Worm (Caenorhabditis elegans) whole organism, L1 larva: ENCODE results near the gene F32A11.1.

Source experiments
- C04F5.9 ChIP-seq: sonication (generic microtip); optimal IDR thresholded peaks from 2 replicates; lab custom pipeline; 2016; ENCODE audit warnings: missing genetic modification characterization, missing compliant biosample characterization
- C34B4.2 ChIP-seq: sonication (generic microtip); optimal IDR thresholded peaks from 2 replicates; lab custom pipeline; 2017; ENCODE audit warnings: mild to moderate bottlenecking, missing genetic modification characterization, missing compliant biosample characterization
- F16B12.6 ChIP-seq: fragments of 150-350 bp; optimal IDR thresholded peaks from 2 replicates; lab custom pipeline; 2014; ENCODE audit warnings: missing biosample characterization, missing genetic modification characterization
- aha-1 ChIP-seq: fragments of 150-350 bp; optimal IDR thresholded peaks from 2 replicates; lab custom pipeline; 2014; ENCODE audit warnings: missing biosample characterization, missing genetic modification characterization
- ama-1 ChIP-seq: fragments of 150-350 bp; optimal IDR thresholded peaks from 2 replicates; lab custom pipeline; 2014
- ceh-63 ChIP-seq: fragments of 200-800 bp; sonication (Bioruptor generic); optimal IDR thresholded peaks from 2 replicates; lab custom pipeline; 2018; ENCODE audit warnings: mild to moderate bottlenecking, missing genetic modification characterization, missing compliant biosample characterization
- ceh-8 ChIP-seq: fragments of 200-800 bp; sonication (Bioruptor generic); optimal IDR thresholded peaks from 2 replicates; lab custom pipeline; 2018; ENCODE audit warnings: mild to moderate bottlenecking, missing genetic modification characterization, moderate library complexity, missing compliant biosample characterization
- ceh-88 ChIP-seq: fragments of 200-800 bp; sonication (Bioruptor generic); IDR thresholded peaks from 2 replicates; pipeline ENCODE4 v1.3.6; 2022; ENCODE audit warnings: missing genetic modification characterization, missing compliant biosample characterization
- ceh-90 ChIP-seq: sonication (generic microtip); optimal IDR thresholded peaks from 2 replicates; lab custom pipeline; 2016; ENCODE audit warnings: missing genetic modification characterization, missing compliant biosample characterization
- ces-1 ChIP-seq: fragments of 150-350 bp; optimal IDR thresholded peaks from 2 replicates; lab custom pipeline; 2014; ENCODE audit warnings: missing biosample characterization, missing genetic modification reagents, missing genetic modification characterization
- dpl-1 ChIP-seq, 3 experiments: fragments of 150-350 bp in 2 of 3; sonication (generic microtip) in 1 of 3; optimal IDR thresholded peaks; 2 replicates each; lab custom pipeline; 2014 to 2017; ENCODE audit warnings: missing biosample characterization in 3 of 3, missing genetic modification characterization in 3 of 3, missing genetic modification reagents in 3 of 3
- efl-1 ChIP-seq, 4 experiments: fragments of 150-350 bp; optimal IDR thresholded peaks in 3 of 4; peaks in 1 of 4; 1 replicate in 1 of 4; 2 replicates in 3 of 4; lab custom pipeline; 2014; ENCODE audit warnings: missing biosample characterization in 2 of 4, missing genetic modification characterization in 2 of 4, missing genetic modification reagents in 2 of 4
- egl-27 ChIP-seq, 2 experiments: fragments of 150-350 bp in 1 of 2; sonication (generic microtip); optimal IDR thresholded peaks; 3 replicates each; lab custom pipeline; 2017 to 2018; ENCODE audit warnings: missing biosample characterization in 2 of 2, missing genetic modification characterization in 2 of 2, missing genetic modification reagents in 2 of 2
- elt-2 ChIP-seq: sonication (generic microtip); optimal IDR thresholded peaks from 2 replicates; lab custom pipeline; 2016; ENCODE audit warnings: missing genetic modification characterization, mild to moderate bottlenecking, inconsistent platforms, missing compliant biosample characterization, missing genetic modification reagents
- ets-5 ChIP-seq: fragments of 200-800 bp; sonication (Bioruptor generic); IDR thresholded peaks from 2 replicates; pipeline ENCODE4 v1.3.6; 2022; ENCODE audit warnings: missing genetic modification characterization, missing compliant biosample characterization
- grh-1 ChIP-seq: fragments of 200-800 bp; sonication (Bioruptor generic); IDR thresholded peaks from 2 replicates; pipeline ENCODE4 v1.3.6; 2022; ENCODE audit warnings: missing genetic modification reagents, missing genetic modification characterization, missing compliant biosample characterization
- hlh-17 ChIP-seq: fragments of 200-800 bp; sonication (Bioruptor generic); optimal IDR thresholded peaks from 2 replicates; lab custom pipeline; 2018; ENCODE audit warnings: missing genetic modification characterization, mild to moderate bottlenecking, missing compliant biosample characterization, moderate library complexity, borderline replicate concordance
- jun-1 ChIP-seq: fragments of 150-350 bp; optimal IDR thresholded peaks from 2 replicates; lab custom pipeline; 2014; ENCODE audit warnings: missing biosample characterization, missing genetic modification reagents, missing genetic modification characterization
- lin-13 ChIP-seq: fragments of 150-350 bp; optimal IDR thresholded peaks from 2 replicates; lab custom pipeline; 2014; ENCODE audit warnings: missing biosample characterization, missing genetic modification reagents, missing genetic modification characterization
- lin-14 ChIP-seq: fragments of 200-800 bp; sonication (Bioruptor generic); optimal IDR thresholded peaks from 2 replicates; lab custom pipeline; 2018; ENCODE audit warnings: mild to moderate bottlenecking, missing genetic modification characterization, moderate library complexity, missing compliant biosample characterization
- lin-15B ChIP-seq: fragments of 150-350 bp; sonication (generic microtip); optimal IDR thresholded peaks from 3 replicates; lab custom pipeline; 2014; ENCODE audit warnings: missing biosample characterization, missing genetic modification characterization
- lin-39 ChIP-seq: fragments of 150-350 bp; optimal IDR thresholded peaks from 2 replicates; lab custom pipeline; 2014; ENCODE audit warnings: missing biosample characterization, missing genetic modification reagents, missing genetic modification characterization
- lir-3 ChIP-seq: sonication (generic microtip); optimal IDR thresholded peaks from 2 replicates; lab custom pipeline; 2016; ENCODE audit warnings: mild to moderate bottlenecking, missing genetic modification characterization, moderate library complexity, missing compliant biosample characterization; ENCODE audit not compliant: poor library complexity
- lsy-2 ChIP-seq, 2 experiments: fragments of 150-350 bp; optimal IDR thresholded peaks; 2 replicates each; lab custom pipeline; 2014; ENCODE audit warnings: missing biosample characterization in 2 of 2, missing genetic modification characterization in 2 of 2
- mab-9 ChIP-seq: fragments of 200-800 bp; sonication (Bioruptor generic); IDR thresholded peaks from 2 replicates; pipeline ENCODE4 v1.3.6; 2022; ENCODE audit warnings: missing genetic modification reagents, missing genetic modification characterization, missing compliant biosample characterization
- mdl-1 ChIP-seq, 2 experiments: fragments of 150-350 bp; optimal IDR thresholded peaks; 2 replicates each; lab custom pipeline; 2014 to 2017; ENCODE audit warnings: missing biosample characterization in 2 of 2, missing genetic modification characterization in 2 of 2, inconsistent platforms in 1 of 2
- mef-2 ChIP-seq: fragments of 150-350 bp; optimal IDR thresholded peaks from 2 replicates; lab custom pipeline; 2014; ENCODE audit warnings: missing biosample characterization, missing genetic modification characterization
- mep-1 ChIP-seq: fragments of 150-350 bp; optimal IDR thresholded peaks from 2 replicates; lab custom pipeline; 2014; ENCODE audit warnings: missing biosample characterization, missing genetic modification characterization
- nhr-28 ChIP-seq: fragments of 150-350 bp; optimal IDR thresholded peaks from 2 replicates; lab custom pipeline; 2014; ENCODE audit warnings: missing biosample characterization, missing genetic modification characterization
- nhr-71 ChIP-seq: sonication (generic microtip); optimal IDR thresholded peaks from 2 replicates; lab custom pipeline; 2016; ENCODE audit warnings: mild to moderate bottlenecking, missing genetic modification characterization, moderate library complexity, missing compliant biosample characterization
- nhr-77 ChIP-seq: fragments of 150-350 bp; optimal IDR thresholded peaks from 2 replicates; lab custom pipeline; 2014; ENCODE audit warnings: missing biosample characterization, missing genetic modification characterization
- nhr-84 ChIP-seq: sonication (generic microtip); optimal IDR thresholded peaks from 2 replicates; lab custom pipeline; 2017; ENCODE audit warnings: missing biosample characterization, missing genetic modification characterization
- nhr-90 ChIP-seq: sonication (generic microtip); optimal IDR thresholded peaks from 2 replicates; lab custom pipeline; 2016; ENCODE audit warnings: mild to moderate bottlenecking, missing genetic modification characterization, missing compliant biosample characterization; ENCODE audit not compliant: poor library complexity
- pag-3 ChIP-seq: sonication (generic microtip); optimal IDR thresholded peaks from 2 replicates; lab custom pipeline; 2017; ENCODE audit warnings: missing genetic modification characterization, mild to moderate bottlenecking, missing compliant biosample characterization, antibody characterized with exemption, borderline replicate concordance; ENCODE audit not compliant: insufficient read depth
- pax-3 ChIP-seq: fragments of 200-800 bp; sonication (Bioruptor generic); optimal IDR thresholded peaks from 2 replicates; lab custom pipeline; 2018; ENCODE audit warnings: mild to moderate bottlenecking, missing genetic modification characterization, moderate library complexity, missing compliant biosample characterization
- pqm-1 ChIP-seq: sonication (generic microtip); optimal IDR thresholded peaks from 3 replicates; lab custom pipeline; 2017; ENCODE audit warnings: missing biosample characterization, missing genetic modification characterization
- rnt-1 ChIP-seq: sonication (generic microtip); optimal IDR thresholded peaks from 2 replicates; lab custom pipeline; 2016; ENCODE audit warnings: mild to moderate bottlenecking, missing genetic modification characterization, moderate library complexity, missing compliant biosample characterization
- sox-4 ChIP-seq: sonication (generic microtip); optimal IDR thresholded peaks from 2 replicates; lab custom pipeline; 2016; ENCODE audit warnings: missing genetic modification characterization, missing compliant biosample characterization
- sup-37 ChIP-seq: fragments of 200-800 bp; sonication (Bioruptor generic); optimal IDR thresholded peaks from 2 replicates; lab custom pipeline; 2018; ENCODE audit warnings: mild to moderate bottlenecking, missing genetic modification characterization, missing compliant biosample characterization
- tbx-2 ChIP-seq: sonication (generic microtip); optimal IDR thresholded peaks from 2 replicates; lab custom pipeline; 2016; ENCODE audit warnings: missing genetic modification characterization, missing compliant biosample characterization
- unc-30 ChIP-seq: sonication (generic microtip); optimal IDR thresholded peaks from 2 replicates; lab custom pipeline; 2017; ENCODE audit warnings: missing biosample characterization, missing genetic modification characterization
- unc-98 ChIP-seq: fragments of 200-800 bp; sonication (Bioruptor generic); IDR thresholded peaks from 2 replicates; pipeline ENCODE4 v1.3.6; 2022; ENCODE audit warnings: missing genetic modification characterization, missing compliant biosample characterization
- xbp-1 ChIP-seq: sonication (generic microtip); optimal IDR thresholded peaks from 2 replicates; lab custom pipeline; 2016; ENCODE audit warnings: missing genetic modification characterization, missing compliant biosample characterization
- ztf-11 ChIP-seq, 2 experiments: sonication (generic microtip); optimal IDR thresholded peaks; 2 replicates each; lab custom pipeline; 2016 to 2017; ENCODE audit warnings: missing genetic modification characterization in 2 of 2, missing biosample characterization in 1 of 2, missing compliant biosample characterization in 1 of 2
- ztf-4 ChIP-seq: fragments of 150-350 bp; optimal IDR thresholded peaks from 2 replicates; lab custom pipeline; 2014; ENCODE audit warnings: missing biosample characterization, missing genetic modification characterization

The F32A11.1 gene

ce11 chrII:13196689-13197280, 39.7 kb downstream of the F32A11.1 start (continued):
- TF ChIP-seq nhr-28 (tag; lab: Kevin White, UChicago): no peak
- no peak for TF ChIP-seq mdl-1 (tag; optimal IDR thresholded peaks at IDR 0.05; lab: Kevin White, UChicago)
- no peak for TF ChIP-seq lsy-2 (tag; optimal IDR thresholded peaks at IDR 0.05; lab: Kevin White, UChicago)
- peak; percentile 26 to 49 for TF ChIP-seq efl-1 (optimal IDR thresholded peaks at IDR 0.05; lab: Kevin White, UChicago)
- TF ChIP-seq efl-1 (GFP tag; optimal IDR thresholded peaks at IDR 0.05 in 1 of 2; lab: Kevin White, UChicago): peak; percentile 6 to 93
- peak in 1 of 3 experiments; percentile 28 for TF ChIP-seq dpl-1 (GFP tag; optimal IDR thresholded peaks at IDR 0.05; lab: Kevin White, UChicago)
- TF ChIP-seq pqm-1 (tag; lab: Kevin White, UChicago): no peak
- TF ChIP-seq jun-1 (tag; lab: Kevin White, UChicago): peak; percentile 8

- TF ChIP-seq nhr-71 (tag; lab: Kevin White, UChicago): no peak
- TF ChIP-seq efl-1 (optimal IDR thresholded peaks at IDR 0.05; lab: Kevin White, UChicago): peak in 1 of 2 experiments; percentile 8
- no peak for TF ChIP-seq efl-1 (GFP tag; optimal IDR thresholded peaks at IDR 0.05 in 1 of 2; lab: Kevin White, UChicago)
Measured at ce11 chrII:13198845-13199244, 41.7 kb downstream of the F32A11.1 start.

- peak; percentile 59 for TF ChIP-seq lin-15B (tag; lab: Kevin White, UChicago)
- no peak for TF ChIP-seq pag-3 (tag; lab: Kevin White, UChicago)
- peak; percentile 70 for TF ChIP-seq nhr-77 (tag; lab: Kevin White, UChicago)
- peak; percentile 68; the same call in 1 of the 2 replicates for TF ChIP-seq mab-9 (GFP tag; lab: Robert Waterston, UW)
- peak in 1 of 2 experiments; percentile 12 for TF ChIP-seq egl-27 (tag; optimal IDR thresholded peaks at IDR 0.05; lab: Kevin White, UChicago)
- peak; percentile 71 for TF ChIP-seq sup-37 (GFP tag; lab: Kevin White, UChicago)
- peak; percentile 84 for TF ChIP-seq mep-1 (tag; lab: Kevin White, UChicago)
- no peak for TF ChIP-seq ceh-63
- TF ChIP-seq ceh-88 (GFP tag; lab: Robert Waterston, UW): peak; percentile 86
- TF ChIP-seq lin-39: peak; percentile 60
- TF ChIP-seq lin-13 (GFP tag; lab: Kevin White, UChicago): peak; percentile 9
- TF ChIP-seq sox-4 (tag; lab: Kevin White, UChicago): peak; percentile 84
- TF ChIP-seq lir-3 (tag; lab: Kevin White, UChicago): peak; percentile 84
- peak; percentile 84 for TF ChIP-seq ceh-8 (GFP tag; lab: Kevin White, UChicago)
- peak; percentile 23 for TF ChIP-seq aha-1 (tag; lab: Kevin White, UChicago)
- peak; percentile 94 to 97 for TF ChIP-seq efl-1 (optimal IDR thresholded peaks at IDR 0.05; lab: Kevin White, UChicago)
- peak; percentile 96 to 100 for TF ChIP-seq efl-1 (GFP tag; optimal IDR thresholded peaks at IDR 0.05 in 1 of 2; lab: Kevin White, UChicago)
- TF ChIP-seq grh-1 (GFP tag; lab: Robert Waterston, UW): peak; percentile 74
- no peak for TF ChIP-seq unc-30 (tag; lab: Kevin White, UChicago)
- TF ChIP-seq hlh-17 (GFP tag; lab: Kevin White, UChicago): no peak
- TF ChIP-seq lin-14 (GFP tag; lab: Kevin White, UChicago): peak; percentile 88
- no peak for TF ChIP-seq nhr-84
- TF ChIP-seq ces-1: no peak
- no peak for TF ChIP-seq mef-2 (tag; lab: Kevin White, UChicago)
- peak in 1 of 2 experiments; percentile 85 for TF ChIP-seq ztf-11 (tag; optimal IDR thresholded peaks at IDR 0.05; lab: Kevin White, UChicago)
- TF ChIP-seq ceh-90: peak; percentile 79
- peak; percentile 61 for TF ChIP-seq jun-1 (tag; lab: Kevin White, UChicago)
- peak; percentile 87 for TF ChIP-seq unc-98 (GFP tag; lab: Robert Waterston, UW)
- no peak for TF ChIP-seq ets-5 (GFP tag; lab: Robert Waterston, UW)
- no peak for TF ChIP-seq F16B12.6 (tag; lab: Kevin White, UChicago)
- peak; percentile 78 for TF ChIP-seq elt-2
- no peak for TF ChIP-seq C34B4.2 (tag; lab: Kevin White, UChicago)
- peak; percentile 13 for TF ChIP-seq ztf-4 (tag; lab: Kevin White, UChicago)
- TF ChIP-seq nhr-90 (tag; lab: Kevin White, UChicago): peak; percentile 94
- peak; percentile 88 for TF ChIP-seq rnt-1 (tag; lab: Kevin White, UChicago)
- TF ChIP-seq tbx-2 (tag; lab: Kevin White, UChicago): peak; percentile 90
- TF ChIP-seq C04F5.9: peak; percentile 82
- TF ChIP-seq xbp-1 (tag; lab: Kevin White, UChicago): peak; percentile 86
- peak; percentile 97 for TF ChIP-seq pax-3 (tag; lab: Kevin White, UChicago)
- TF ChIP-seq ama-1: peak; percentile 86
Measured at ce11 chrII:13199674-13200215, 42.6 kb downstream of the F32A11.1 start, which contains the start of gene btf-1. Gene btf-1, plus strand, starts transcription at chrII:13200165.
